Worm (Caenorhabditis elegans): ENCODE results near the gene Y38C1AA.1.

DNA sequence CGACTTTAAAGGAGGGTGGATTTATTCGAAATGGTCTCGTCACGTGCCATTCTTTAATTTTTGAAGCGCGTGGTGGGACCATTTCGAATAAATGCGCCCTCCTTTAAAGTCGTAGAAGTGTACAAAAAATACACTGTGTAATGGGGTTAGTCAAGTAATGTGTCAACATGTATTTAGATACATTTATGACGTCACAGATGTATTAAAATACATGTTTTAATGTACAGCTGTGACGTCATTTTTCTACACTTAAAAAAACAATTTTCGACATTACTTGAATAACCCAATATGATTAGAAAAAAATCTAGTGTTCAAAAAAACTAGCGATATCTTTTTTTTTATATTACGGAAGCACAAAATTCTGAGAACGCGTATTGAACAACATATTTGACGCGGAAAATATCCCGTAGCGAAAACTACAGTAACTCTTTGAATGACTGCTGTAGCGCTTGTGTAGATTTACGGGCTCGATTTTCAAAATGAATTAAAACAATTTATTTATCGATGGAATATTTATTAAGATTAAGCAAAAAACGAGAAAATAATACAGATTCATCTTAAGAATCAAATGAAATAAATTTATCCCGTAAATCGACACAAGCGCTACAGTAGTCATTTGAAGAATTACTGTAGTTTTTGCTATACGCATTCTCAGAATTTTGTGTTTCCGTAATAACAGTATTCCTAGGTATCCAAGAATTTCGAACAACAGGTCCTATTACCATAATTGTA is 4.9 kb upstream of the Y38C1AA.1 start, which contains the start of gene gfrp-1:
- no peak for TF ChIP-seq unc-62 (GFP tag; optimal IDR thresholded peaks at IDR 0.05)
- TF ChIP-seq blmp-1 (tag; optimal IDR thresholded peaks at IDR 0.05), result no peak
- no peak for TF ChIP-seq ces-1 (GFP tag; optimal IDR thresholded peaks at IDR 0.05)
- no peak for TF ChIP-seq elt-3 (tag; optimal IDR thresholded peaks at IDR 0.05)
- no peak for TF ChIP-seq hlh-1 (tag; optimal IDR thresholded peaks at IDR 0.05)
- no peak for TF ChIP-seq nhr-28 (tag; optimal IDR thresholded peaks at IDR 0.05)
- no peak for TF ChIP-seq sem-2 (GFP tag; optimal IDR thresholded peaks at IDR 0.05)
